Fruit fly (Drosophila melanogaster): ENCODE measurements around the gene CG13989.

The CG13989 gene

DNA sequence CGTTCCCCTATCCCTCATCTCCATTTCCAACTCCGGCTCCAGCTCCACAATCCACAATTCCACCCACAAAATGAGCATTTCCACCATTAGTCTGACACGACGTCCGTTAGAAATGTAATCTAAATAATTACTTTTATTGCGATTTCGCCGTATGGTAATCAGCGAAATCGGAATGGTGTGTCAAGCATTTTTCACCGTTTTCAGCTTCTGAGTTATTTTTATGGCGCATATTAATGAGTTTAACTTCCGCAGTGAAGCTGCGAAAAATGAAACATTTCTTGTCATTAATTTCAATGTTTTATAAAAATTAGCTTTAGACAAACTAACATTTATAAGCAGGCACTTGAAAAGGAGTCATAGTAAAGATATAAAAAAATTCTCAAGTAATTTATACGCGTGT, at the start of gene CG13989:
Gene CG13989, plus strand, starts transcription at position 301 of the 400 bp plus-strand sequence.
- TF ChIP-seq Dll (optimal IDR thresholded peaks at IDR 0.05): no peak
- TF ChIP-seq pan (optimal IDR thresholded peaks at IDR 0.05): no peak
- no peak for TF ChIP-seq psq (optimal IDR thresholded peaks at IDR 0.05)
- TF ChIP-seq EcR (GFP tag; optimal IDR thresholded peaks at IDR 0.05): no peak

DNA sequence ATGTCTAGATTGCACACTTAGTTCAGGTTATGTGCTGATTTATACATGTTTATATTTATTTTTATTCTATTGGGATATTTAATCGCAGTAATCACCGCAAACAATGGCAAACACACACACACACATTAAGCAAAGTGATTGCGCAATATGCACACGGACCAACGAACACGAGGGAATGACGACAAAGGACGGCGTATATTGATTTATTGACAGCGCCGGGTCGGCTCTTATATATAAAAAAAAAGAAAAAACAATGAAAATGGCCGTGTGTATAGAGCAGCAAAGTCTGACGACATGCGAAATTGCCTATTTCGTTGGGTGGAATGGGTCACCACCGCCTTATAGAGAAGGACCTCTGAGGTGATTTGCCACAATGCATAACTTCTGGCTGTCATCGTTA, 49.4 kb upstream of the CG13989 start:
- TF ChIP-seq Dll (optimal IDR thresholded peaks at IDR 0.05): no peak

DNA sequence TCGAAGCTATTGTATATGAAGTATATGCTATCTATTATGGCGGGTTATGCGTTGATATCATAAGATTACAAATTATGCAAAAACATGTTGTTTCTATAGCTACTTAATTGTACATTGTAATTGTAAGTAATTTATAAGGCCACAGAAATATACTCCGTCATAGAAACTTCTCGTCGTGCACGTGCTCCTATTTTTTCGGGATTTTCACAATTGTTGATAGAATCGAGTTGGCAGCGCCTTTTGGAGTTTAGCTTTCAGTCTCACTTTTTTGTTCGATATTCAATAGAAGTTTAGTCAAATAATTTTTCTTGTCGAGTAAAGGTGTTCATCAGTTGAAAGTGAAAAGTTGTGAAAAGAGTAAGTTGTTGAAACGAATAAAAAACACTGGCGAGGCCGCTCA, 42.0 kb upstream of the CG13989 start, which contains the start of gene CG31642:
Gene CG31642, plus strand, starts transcription at position 301 of the 400 bp plus-strand sequence.
- no peak for TF ChIP-seq CG8478 (optimal IDR thresholded peaks at IDR 0.05)

DNA sequence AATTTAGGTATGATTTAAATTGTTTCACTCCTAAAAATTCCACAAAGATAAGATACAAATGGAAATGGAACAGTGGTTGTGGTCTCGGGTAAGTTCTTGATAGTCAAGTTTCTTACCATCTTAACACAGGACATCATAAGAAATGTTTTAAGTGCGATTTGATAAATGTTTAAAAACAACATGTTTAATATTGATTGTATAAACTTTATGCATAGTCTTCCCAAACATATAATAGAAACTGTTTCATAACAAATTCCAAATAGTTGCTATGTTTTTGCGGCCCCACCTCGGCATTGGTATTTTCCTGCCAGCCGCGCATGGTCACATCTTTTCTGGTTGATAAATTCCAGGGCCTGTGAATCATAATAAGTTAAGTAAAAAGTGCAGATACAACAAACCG, 35.4 kb upstream of the CG13989 start, which contains the start of gene Arpc4:
Gene Arpc4, plus strand, starts transcription at position 318 of the 400 bp plus-strand sequence.
- no peak for TF ChIP-seq psq (optimal IDR thresholded peaks at IDR 0.05)
- no peak for TF ChIP-seq usp (GFP tag; optimal IDR thresholded peaks at IDR 0.05)
- no peak for TF ChIP-seq pan (optimal IDR thresholded peaks at IDR 0.05)
- TF ChIP-seq Dll (optimal IDR thresholded peaks at IDR 0.05): no peak
- TF ChIP-seq EcR (GFP tag; optimal IDR thresholded peaks at IDR 0.05): no peak
- TF ChIP-seq CG8478 (optimal IDR thresholded peaks at IDR 0.05): no peak

DNA sequence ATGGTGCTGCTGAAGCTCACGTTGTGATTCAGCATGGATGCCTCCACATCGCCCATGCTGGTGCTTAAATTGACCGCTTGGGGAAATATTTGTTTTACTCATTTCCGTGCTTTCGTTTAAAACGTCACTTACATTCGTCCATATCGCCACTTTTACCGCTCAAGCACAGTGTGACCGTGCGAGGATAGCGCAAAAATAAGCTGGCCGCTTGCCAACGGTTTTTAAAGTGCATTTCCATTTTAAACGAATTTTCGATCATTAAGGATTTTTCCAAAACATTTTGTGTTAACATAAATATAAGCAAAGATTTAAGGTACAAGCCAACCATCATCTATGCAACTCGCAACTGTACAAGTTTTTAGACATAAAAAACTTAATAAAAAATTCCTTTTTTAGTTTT, 32.7 kb upstream of the CG13989 start, which contains the start of gene WDR79:
Gene WDR79, minus strand, starts transcription at position 298 of the 400 bp plus-strand sequence.
- no peak for TF ChIP-seq pan (optimal IDR thresholded peaks at IDR 0.05)
- no peak for TF ChIP-seq psq (optimal IDR thresholded peaks at IDR 0.05)
- no peak for TF ChIP-seq Dll (optimal IDR thresholded peaks at IDR 0.05)
- TF ChIP-seq usp (GFP tag; optimal IDR thresholded peaks at IDR 0.05): no peak
- no peak for TF ChIP-seq CG8478 (optimal IDR thresholded peaks at IDR 0.05)
- TF ChIP-seq EcR (GFP tag; optimal IDR thresholded peaks at IDR 0.05): no peak

DNA sequence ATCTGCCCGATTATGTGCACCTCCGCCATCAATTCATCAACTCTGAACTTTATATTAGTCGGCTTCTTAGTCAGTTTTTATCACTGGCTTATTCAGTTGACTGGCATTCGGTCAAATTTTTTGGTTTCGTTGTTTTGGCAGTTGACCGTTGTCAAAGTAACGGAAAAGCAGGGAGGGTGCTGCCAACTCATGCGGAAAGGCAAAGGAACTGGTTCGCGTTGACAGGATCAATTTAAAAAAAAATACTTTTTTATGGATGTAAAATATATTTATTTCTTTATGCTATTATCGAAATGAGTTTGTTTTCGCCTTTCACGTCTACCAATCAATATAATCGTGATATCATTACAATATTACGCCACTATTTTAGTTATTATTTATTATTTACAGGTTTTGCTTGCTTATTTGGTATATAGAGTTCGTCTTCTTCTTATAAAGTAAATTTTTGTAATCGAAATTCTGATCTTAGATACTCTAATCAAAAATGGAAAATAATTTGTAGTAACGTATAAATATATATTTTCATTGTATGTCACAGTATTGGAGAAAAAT, 29.6 kb upstream of the CG13989 start, which contains the start of the genes B9d2, tctn and CG9222:
Gene B9d2, minus strand, starts transcription at position 130 of the 552 bp plus-strand sequence.
Gene tctn, minus strand, starts transcription at position 130 of the 552 bp plus-strand sequence.
Gene CG9222, plus strand, starts transcription at position 502 of the 552 bp plus-strand sequence.
- no peak for TF ChIP-seq pan (optimal IDR thresholded peaks at IDR 0.05)

DNA sequence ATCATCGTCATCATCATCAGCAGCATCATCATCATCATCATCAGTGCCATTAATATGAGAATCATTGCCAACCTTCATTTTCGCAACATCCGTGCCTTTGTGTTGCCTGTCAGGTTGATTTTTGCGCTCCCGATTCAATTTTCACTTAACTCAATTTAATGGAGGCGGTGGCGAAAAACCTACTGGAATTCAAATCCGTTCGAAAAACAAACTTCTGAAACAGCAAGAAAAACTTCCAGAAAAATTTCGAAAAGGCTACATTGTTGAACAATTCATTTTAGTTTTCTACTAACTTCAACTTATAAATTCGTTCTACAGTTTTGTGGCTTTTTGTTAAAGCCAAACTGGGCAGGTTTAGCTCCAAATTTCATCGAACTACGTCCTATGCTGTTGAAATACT, 21.1 kb upstream of the CG13989 start, which contains the start of gene CG13991:
Gene CG13991, plus strand, starts transcription at position 301 of the 400 bp plus-strand sequence.
- TF ChIP-seq usp (GFP tag; optimal IDR thresholded peaks at IDR 0.05): no peak
- no peak for TF ChIP-seq pan (optimal IDR thresholded peaks at IDR 0.05)
- TF ChIP-seq psq (optimal IDR thresholded peaks at IDR 0.05): no peak

DNA sequence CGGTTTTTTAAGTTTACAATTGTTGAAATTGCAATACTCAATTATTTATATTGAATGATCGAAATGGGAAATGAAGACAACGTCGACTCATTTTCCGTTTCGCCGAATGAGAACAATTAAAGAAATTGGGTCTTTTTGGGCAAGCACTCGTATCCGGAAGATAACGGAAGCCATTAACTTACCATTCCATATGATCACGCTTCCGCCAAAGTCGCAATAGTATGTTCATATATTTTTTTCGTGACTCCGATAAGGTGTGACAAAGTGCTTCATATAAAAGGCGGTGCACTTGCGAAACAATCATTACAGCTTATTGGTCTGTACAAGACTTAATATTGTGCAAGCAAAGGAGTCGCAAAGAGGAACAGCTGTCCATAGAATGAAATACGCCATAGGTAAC, 8.5 kb upstream of the CG13989 start, which contains the start of gene Muc26B:
Gene Muc26B, plus strand, starts transcription at position 301 of the 400 bp plus-strand sequence.
- TF ChIP-seq CG8478 (optimal IDR thresholded peaks at IDR 0.05) (no peak), EcR (GFP tag; optimal IDR thresholded peaks at IDR 0.05) (no peak), usp (GFP tag; optimal IDR thresholded peaks at IDR 0.05) (no peak), pan (optimal IDR thresholded peaks at IDR 0.05) (no peak), Dll (optimal IDR thresholded peaks at IDR 0.05) (no peak), psq (optimal IDR thresholded peaks at IDR 0.05) (no peak)

DNA sequence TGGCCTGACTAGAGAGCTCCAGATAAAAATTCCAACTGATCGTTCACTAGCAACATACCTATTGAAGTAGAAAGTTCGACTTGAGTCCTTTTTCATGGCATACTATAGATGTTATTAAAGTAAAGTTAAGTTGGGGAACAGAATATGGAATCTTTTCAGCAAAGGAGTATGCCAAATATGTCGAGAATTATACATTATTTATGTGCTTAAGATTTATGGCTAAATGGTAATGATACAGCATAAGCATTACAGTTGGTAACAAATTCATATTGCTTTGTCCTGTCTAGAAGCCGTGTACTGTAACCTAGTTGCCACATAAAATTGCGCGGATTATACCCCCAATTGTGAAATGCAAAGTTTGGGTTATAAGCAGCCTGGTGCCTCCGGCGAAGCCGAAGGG, 5.2 kb upstream of the CG13989 start, which contains the start of gene CG31639:
Gene CG31639, minus strand, starts transcription at position 101 of the 400 bp plus-strand sequence.
- no peak for TF ChIP-seq pan (optimal IDR thresholded peaks at IDR 0.05)
- TF ChIP-seq EcR (GFP tag; optimal IDR thresholded peaks at IDR 0.05): no peak
- no peak for TF ChIP-seq Dll (optimal IDR thresholded peaks at IDR 0.05)
- no peak for TF ChIP-seq usp (GFP tag; optimal IDR thresholded peaks at IDR 0.05)

DNA sequence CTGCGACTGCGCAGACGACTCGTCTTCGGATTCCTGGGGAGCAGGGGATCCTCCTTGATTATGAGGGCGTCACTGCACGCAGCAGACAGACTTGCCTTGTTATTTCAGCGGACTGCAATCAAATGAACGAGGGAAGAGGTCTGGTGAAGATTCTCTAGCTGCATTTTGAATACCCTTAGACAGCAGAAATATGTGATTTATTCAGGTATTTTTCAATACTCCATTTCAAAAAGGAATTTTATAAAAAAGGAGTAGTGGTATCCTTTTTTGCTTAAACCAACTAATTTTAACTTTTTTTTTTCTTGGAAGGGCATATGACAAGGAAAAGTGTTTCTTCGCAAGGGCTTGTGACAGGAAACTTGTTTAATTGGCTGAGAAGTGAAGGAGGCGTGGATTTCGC, 5.5 kb downstream of the CG13989 start:
- no peak for TF ChIP-seq Dll (optimal IDR thresholded peaks at IDR 0.05)
- TF ChIP-seq CG8478 (optimal IDR thresholded peaks at IDR 0.05): no peak
- TF ChIP-seq psq (optimal IDR thresholded peaks at IDR 0.05): no peak
- TF ChIP-seq pan (optimal IDR thresholded peaks at IDR 0.05): no peak
- TF ChIP-seq usp (GFP tag; optimal IDR thresholded peaks at IDR 0.05): no peak
- TF ChIP-seq EcR (GFP tag; optimal IDR thresholded peaks at IDR 0.05): no peak

DNA sequence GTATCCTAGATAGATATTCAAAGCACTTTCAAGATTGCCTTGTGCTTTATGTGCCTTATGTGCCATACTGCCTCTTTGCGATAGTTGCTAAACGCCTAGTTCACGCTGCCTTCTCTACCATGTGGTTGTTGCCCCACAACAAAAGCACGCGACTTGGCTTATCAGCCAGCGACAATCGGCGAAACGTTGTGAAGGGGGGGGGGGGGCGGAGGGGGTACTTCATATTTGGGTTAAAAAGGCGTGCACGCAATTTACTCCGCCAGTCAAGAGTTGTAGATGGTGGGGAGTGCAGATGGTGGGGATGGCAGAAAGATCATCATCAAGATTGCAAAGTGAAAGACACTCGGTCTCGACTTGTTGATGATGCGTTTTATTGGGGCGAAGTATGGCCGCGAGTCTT, 8.9 kb downstream of the CG13989 start:
- TF ChIP-seq pan (optimal IDR thresholded peaks at IDR 0.05): no peak

DNA sequence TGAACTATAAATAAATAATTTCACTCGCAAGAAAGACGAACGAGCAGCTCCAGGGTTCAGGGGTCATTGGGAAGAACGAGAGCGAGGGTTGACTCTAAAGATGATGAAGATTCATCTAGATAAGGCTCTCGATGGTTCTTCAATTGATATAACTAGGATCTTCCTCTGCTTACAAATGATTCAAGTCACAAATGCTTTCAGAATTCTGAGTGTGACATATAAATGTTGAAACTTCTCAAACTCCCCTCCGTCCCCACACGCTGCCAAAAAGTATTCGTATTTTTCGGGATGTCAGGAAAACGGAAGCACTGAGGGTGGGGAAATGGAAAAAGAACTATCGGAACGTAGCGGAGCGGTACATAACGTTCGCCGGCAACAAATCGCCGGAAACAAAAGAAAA, 11.0 kb downstream of the CG13989 start:
- TF ChIP-seq Dll (optimal IDR thresholded peaks at IDR 0.05) (no peak), CG8478 (optimal IDR thresholded peaks at IDR 0.05) (no peak), pan (optimal IDR thresholded peaks at IDR 0.05) (no peak), EcR (GFP tag; optimal IDR thresholded peaks at IDR 0.05) (no peak), psq (optimal IDR thresholded peaks at IDR 0.05) (no peak), usp (GFP tag; optimal IDR thresholded peaks at IDR 0.05) (no peak)

DNA sequence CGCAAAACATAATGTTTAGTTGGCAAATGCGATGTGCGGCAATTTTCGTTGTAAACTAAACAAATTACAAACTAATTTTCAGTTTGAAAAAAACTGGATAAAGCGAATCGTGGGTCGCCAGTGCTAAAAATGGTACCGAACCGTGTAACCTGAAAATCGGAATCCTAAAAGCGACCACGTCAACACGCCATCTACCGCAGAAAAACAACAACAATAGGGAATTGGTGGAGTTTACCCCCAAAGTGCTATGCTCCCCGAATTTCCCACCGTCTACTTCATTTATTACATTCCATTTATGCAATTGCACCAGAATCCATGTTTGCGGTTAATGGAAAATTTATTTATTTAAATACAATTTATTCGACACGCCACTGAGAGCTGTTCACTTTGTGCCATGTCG, 12.8 kb downstream of the CG13989 start:
- TF ChIP-seq usp (GFP tag; optimal IDR thresholded peaks at IDR 0.05): no peak
- TF ChIP-seq EcR (GFP tag; optimal IDR thresholded peaks at IDR 0.05): no peak
- TF ChIP-seq CG8478 (optimal IDR thresholded peaks at IDR 0.05): no peak
- no peak for TF ChIP-seq Dll (optimal IDR thresholded peaks at IDR 0.05)
- TF ChIP-seq psq (optimal IDR thresholded peaks at IDR 0.05): no peak
- no peak for TF ChIP-seq pan (optimal IDR thresholded peaks at IDR 0.05)

DNA sequence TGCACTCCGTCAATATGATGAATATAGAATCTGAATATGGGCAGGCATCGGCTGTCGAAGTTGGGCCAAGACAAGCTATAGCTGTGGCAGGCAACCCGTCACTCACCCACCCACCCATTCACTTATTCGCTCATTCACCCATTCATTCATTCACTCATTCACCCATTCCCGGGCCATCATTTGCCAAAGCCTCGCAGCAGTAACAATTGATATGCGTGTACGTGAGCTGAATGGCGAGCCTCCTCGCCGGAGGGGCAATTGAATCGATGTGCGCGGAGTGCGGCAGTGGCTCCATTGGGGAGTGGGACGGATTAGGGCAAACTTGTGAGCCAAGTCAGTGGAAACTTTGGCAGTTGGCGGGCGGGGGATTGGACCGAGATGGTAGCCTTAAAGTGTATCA, 16.2 kb downstream of the CG13989 start:
- TF ChIP-seq psq (optimal IDR thresholded peaks at IDR 0.05) (no peak), pan (optimal IDR thresholded peaks at IDR 0.05) (no peak), Dll (optimal IDR thresholded peaks at IDR 0.05) (no peak), CG8478 (optimal IDR thresholded peaks at IDR 0.05) (no peak), usp (GFP tag; optimal IDR thresholded peaks at IDR 0.05) (no peak), EcR (GFP tag; optimal IDR thresholded peaks at IDR 0.05) (no peak)

Data from whole organism.